Worm (Caenorhabditis elegans): Measurements from ENCODE around the gene F56C3.10.

- TF ChIP-seq nhr-76 (tag; optimal IDR thresholded peaks at IDR 0.05), result no peak
- no peak for TF ChIP-seq aly-2 (tag; optimal IDR thresholded peaks at IDR 0.05)
- TF ChIP-seq lin-13 (GFP tag; optimal IDR thresholded peaks at IDR 0.05), result no peak
- no peak for TF ChIP-seq lin-15B (tag; optimal IDR thresholded peaks at IDR 0.05)
- no peak for TF ChIP-seq nhr-111 (GFP tag; optimal IDR thresholded peaks at IDR 0.05)
- no peak for TF ChIP-seq dpl-1 (GFP tag; optimal IDR thresholded peaks at IDR 0.05)
- TF ChIP-seq pha-4 (GFP tag; IDR thresholded peaks at IDR 0.05), result no peak
- TF ChIP-seq pha-4 (tag; optimal IDR thresholded peaks at IDR 0.05), result no peak
- peak; percentile 32 for TF ChIP-seq hlh-30 (tag; optimal IDR thresholded peaks at IDR 0.05; ENCODE audit: insufficient read depth)
- no peak for TF ChIP-seq unc-62 (GFP tag; optimal IDR thresholded peaks at IDR 0.05 in 1 of 2)
- TF ChIP-seq unc-62 (tag; optimal IDR thresholded peaks at IDR 0.05), result no peak
Measured at ce11 chrX:1394437-1394836, 13.0 kb upstream of the F56C3.10 start.

Data from whole organism, L4 larva.